Worm (Caenorhabditis elegans): Measurements from ENCODE around the gene ZC239.5.

The ZC239.5 gene

DNA sequence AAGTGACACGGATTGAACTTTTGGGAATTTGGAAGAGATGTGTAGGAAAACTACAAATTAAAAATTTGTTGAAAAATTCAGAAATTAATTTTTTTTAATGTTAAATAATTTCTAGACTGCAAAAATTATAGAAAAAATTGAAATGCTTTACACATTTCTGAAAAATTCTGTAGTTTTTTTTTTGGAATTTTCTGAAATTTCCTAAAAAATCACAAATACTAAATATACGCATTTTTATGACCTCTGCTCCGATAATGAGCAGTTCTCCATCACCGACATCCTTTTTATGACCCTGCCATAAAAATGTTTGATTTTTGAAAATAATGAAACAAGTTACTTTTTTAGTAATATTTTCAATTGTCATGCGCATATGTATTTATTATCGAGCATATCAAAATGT, 34.3 kb downstream of the ZC239.5 start (continued):
- TF ChIP-seq nhr-77 (tag; optimal IDR thresholded peaks at IDR 0.05) = peak; percentile 77
- TF ChIP-seq Y75B8A.6 (GFP tag; IDR thresholded peaks at IDR 0.05) = 0 out of 2 replicates have a peak, but pooled peaks have one; percentile 52
- no peak for TF ChIP-seq skn-1 (tag; optimal IDR thresholded peaks at IDR 0.05)
- TF ChIP-seq lin-39 (tag; optimal IDR thresholded peaks at IDR 0.05) = no peak
- TF ChIP-seq tra-1 (GFP tag; IDR thresholded peaks at IDR 0.05) = 0 out of 2 replicates have a peak, but pooled peaks have one; percentile 27
- TF ChIP-seq nhr-48 (tag; optimal IDR thresholded peaks at IDR 0.05) = no peak
- TF ChIP-seq mxl-3 (GFP tag; optimal IDR thresholded peaks at IDR 0.05) = no peak

DNA sequence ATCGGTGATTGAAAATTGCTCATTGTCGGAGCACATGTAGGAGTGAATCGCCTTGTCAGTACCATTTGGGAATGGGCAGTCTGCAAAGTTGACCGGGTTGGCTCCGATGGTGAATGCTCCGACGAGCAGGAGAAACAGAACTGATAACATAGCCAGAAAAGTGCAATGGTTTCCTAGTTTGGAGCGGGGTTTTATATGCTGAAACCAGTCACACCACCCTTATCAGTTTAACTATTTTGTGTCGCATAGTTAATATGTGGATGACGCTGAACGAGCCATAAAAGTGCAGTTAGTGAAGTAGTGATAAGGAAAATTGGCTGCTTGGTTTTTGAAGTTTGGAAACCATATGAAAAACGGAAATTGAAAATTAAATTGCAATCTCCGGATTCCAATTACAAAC, 35.4 kb downstream of the ZC239.5 start, which contains the start of gene C17F4.7:
Gene C17F4.7 (minus strand): TSS at position 180 of the 400 bp plus-strand sequence.
- TF ChIP-seq nhr-42 (GFP tag; IDR thresholded peaks at IDR 0.05) (no peak), lim-7 (GFP tag; IDR thresholded peaks at IDR 0.05) (no peak), ZK546.5 (tag; optimal IDR thresholded peaks at IDR 0.05) (no peak), Y48G9A.11 (GFP tag; IDR thresholded peaks at IDR 0.05) (no peak), hmg-1.1 (GFP tag; IDR thresholded peaks at IDR 0.05) (no peak), dve-1 (tag; optimal IDR thresholded peaks at IDR 0.05; ENCODE audit: insufficient read depth) (peak; percentile 87), nhr-237 (tag; optimal IDR thresholded peaks at IDR 0.05) (no peak), hlh-11 (tag; optimal IDR thresholded peaks at IDR 0.05) (peak; percentile 84), hlh-30 (tag; optimal IDR thresholded peaks at IDR 0.05; ENCODE audit: insufficient read depth) (peak; percentile 2), F10B5.3 (tag; optimal IDR thresholded peaks at IDR 0.05) (no peak), aha-1 (tag) (peak; percentile 62), lin-1 (GFP tag; IDR thresholded peaks at IDR 0.05) (peak; percentile 77; the same call in 1 of the 2 replicates), ceh-28 (tag; optimal IDR thresholded peaks at IDR 0.05) (no peak), nhr-41 (GFP tag; IDR thresholded peaks at IDR 0.05) (no peak), skn-1 (tag; optimal IDR thresholded peaks at IDR 0.05) (no peak), lin-38 (GFP tag; IDR thresholded peaks at IDR 0.05) (0 out of 2 replicates have a peak, but pooled peaks have one; percentile 12), ceh-32 (tag; optimal IDR thresholded peaks at IDR 0.05; ENCODE audit: poor library complexity) (no peak), zip-2 (tag; optimal IDR thresholded peaks at IDR 0.05) (no peak), zip-11 (GFP tag; IDR thresholded peaks at IDR 0.05) (no peak), tra-1 (GFP tag; IDR thresholded peaks at IDR 0.05) (peak; percentile 66; the same call in 1 of the 2 replicates), F26F4.8 (GFP tag; conservative IDR thresholded peaks at IDR 0.05) (no peak), lin-15B (tag; optimal IDR thresholded peaks at IDR 0.05) (no peak), D1046.2 (GFP tag; IDR thresholded peaks at IDR 0.05) (no peak), unc-130 (GFP tag; optimal IDR thresholded peaks at IDR 0.05) (no peak), php-3 (GFP tag; IDR thresholded peaks at IDR 0.05) (peak; percentile 96), nhr-102 (tag; optimal IDR thresholded peaks at IDR 0.05) (peak; percentile 41), egl-43 (GFP tag; IDR thresholded peaks at IDR 0.05) (no peak), ceh-20 (GFP tag; IDR thresholded peaks at IDR 0.05) (no peak), mdt-29 (GFP tag; IDR thresholded peaks at IDR 0.05) (no peak), zag-1 (tag; optimal IDR thresholded peaks at IDR 0.05) (no peak), hif-1 (tag; optimal IDR thresholded peaks at IDR 0.05) (no peak), duxl-1 (tag; optimal IDR thresholded peaks at IDR 0.05; ENCODE audit: poor library complexity) (no peak), cey-2 (tag; optimal IDR thresholded peaks at IDR 0.05; ENCODE audit: borderline replicate concordance, insufficient read depth) (no peak), egl-27 (tag; optimal IDR thresholded peaks at IDR 0.05) (no peak), ceh-62 (tag; optimal IDR thresholded peaks at IDR 0.05) (no peak), spr-1 (tag; optimal IDR thresholded peaks at IDR 0.05) (no peak), fkh-10 (GFP tag; optimal IDR thresholded peaks at IDR 0.05) (no peak), attf-4 (tag; optimal IDR thresholded peaks at IDR 0.05) (no peak), Y5F2A.4 (GFP tag; optimal IDR thresholded peaks at IDR 0.05) (no peak), daf-12 (tag; optimal IDR thresholded peaks at IDR 0.05) (no peak), dmd-6 (GFP tag; IDR thresholded peaks at IDR 0.05) (peak; percentile 92), T26A8.4 (GFP tag; IDR thresholded peaks at IDR 0.05) (no peak), mxl-2 (GFP tag; conservative IDR thresholded peaks at IDR 0.05) (no peak; the same call in 1 of the 2 replicates), ctbp-1 (GFP tag; IDR thresholded peaks at IDR 0.05) (no peak), lin-13 (GFP tag; optimal IDR thresholded peaks at IDR 0.05) (no peak)
